Fruit fly (Drosophila melanogaster) whole organism: ENCODE results near the gene Rcd7.

Experiments
- CG8478 ChIP-seq: fragments of >200 bp; optimal IDR thresholded peaks from 2 replicates; lab custom pipeline; 2018; ENCODE audit warnings: inconsistent platforms
- Dll ChIP-seq: fragments of >200 bp; optimal IDR thresholded peaks from 2 replicates; lab custom pipeline; 2017
- EcR ChIP-seq, 2 experiments: fragments of >200 bp; optimal IDR thresholded peaks; 2 replicates each; lab custom pipeline; 2017; ENCODE audit warnings: missing biosample characterization in 2 of 2, missing genetic modification characterization in 2 of 2, missing genetic modification reagents in 2 of 2
- pan ChIP-seq: fragments of >200 bp; optimal IDR thresholded peaks from 2 replicates; lab custom pipeline; 2017
- psq ChIP-seq: fragments of >200 bp; optimal IDR thresholded peaks from 2 replicates; lab custom pipeline; 2017
- usp ChIP-seq: fragments of >200 bp; optimal IDR thresholded peaks from 2 replicates; lab custom pipeline; 2017; ENCODE audit warnings: missing biosample characterization, missing genetic modification characterization, mixed read lengths

Gene Rcd7

dm6 chr3L:19575650-19576049 is 30.7 kb downstream of the Rcd7 start:
- no peak for TF ChIP-seq usp (GFP tag; lab: Kevin White, UChicago)
- no peak for TF ChIP-seq Dll
- TF ChIP-seq CG8478 = no peak
- TF ChIP-seq pan (lab: Kevin White, UChicago) = no peak

DNA sequence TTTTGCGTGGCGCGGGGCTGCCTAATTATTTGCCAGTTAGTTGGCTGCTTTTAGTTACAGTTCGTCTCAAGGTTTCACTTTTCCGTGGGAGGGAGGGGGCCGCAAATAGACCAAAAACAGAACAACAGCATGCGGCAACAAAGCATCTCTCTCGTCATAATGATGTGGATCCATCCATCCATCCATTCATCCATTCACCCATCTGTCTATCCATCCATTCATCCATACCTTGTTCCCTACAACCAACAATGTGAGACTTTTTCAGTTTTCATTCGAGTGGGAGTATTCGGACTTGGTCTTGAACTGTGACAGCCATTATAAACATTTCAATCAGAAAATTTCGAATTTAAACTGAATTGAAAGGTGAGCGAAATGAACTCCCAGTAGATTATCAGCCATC is 34.4 kb downstream of the Rcd7 start:
- no peak for TF ChIP-seq pan (lab: Kevin White, UChicago)
- TF ChIP-seq Dll = no peak
- TF ChIP-seq psq (lab: Kevin White, UChicago) = no peak
- TF ChIP-seq usp (GFP tag; lab: Kevin White, UChicago) = no peak
- TF ChIP-seq EcR (GFP tag; optimal IDR thresholded peaks at IDR 0.05; lab: Kevin White, UChicago) = no peak
- TF ChIP-seq CG8478 = no peak

- TF ChIP-seq usp (GFP tag; lab: Kevin White, UChicago) = no peak
- TF ChIP-seq pan (lab: Kevin White, UChicago) = no peak
- no peak for TF ChIP-seq EcR (GFP tag; optimal IDR thresholded peaks at IDR 0.05; lab: Kevin White, UChicago)
- no peak for TF ChIP-seq psq (lab: Kevin White, UChicago)
- TF ChIP-seq CG8478 = no peak
- no peak for TF ChIP-seq Dll
Measured at dm6 chr3L:19580709-19581227, 35.9 kb downstream of the Rcd7 start.

DNA sequence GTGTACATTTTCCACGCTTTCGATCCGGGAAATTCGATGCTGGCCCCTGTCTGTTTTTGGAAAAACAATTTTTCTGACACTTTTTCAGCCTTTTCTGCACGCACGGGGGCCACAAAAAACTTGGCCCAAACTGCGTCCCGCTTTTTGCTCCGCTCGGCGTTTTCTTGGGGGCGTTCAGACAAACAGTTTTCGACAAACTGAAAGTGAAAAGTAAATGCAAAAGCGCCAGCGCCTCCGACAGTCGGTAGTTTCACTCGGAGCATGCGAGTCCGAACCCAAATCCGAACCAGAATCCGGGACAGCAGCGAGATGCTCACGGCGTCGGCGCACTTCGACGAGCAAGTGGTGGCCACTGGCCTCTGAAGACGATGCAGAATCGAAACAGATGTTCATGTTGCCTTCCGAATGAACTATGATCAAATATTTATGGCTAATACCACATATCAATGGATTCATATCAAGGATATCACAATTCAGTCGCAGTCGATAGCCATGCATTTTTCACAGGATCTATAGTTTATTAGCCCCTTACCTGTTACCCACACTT is 39.5 kb downstream of the Rcd7 start, which contains the start of gene Shal:
TSS of gene Shal (minus strand) at position 200 of the 547 bp plus-strand sequence.
- TF ChIP-seq Dll (no peak), pan (lab: Kevin White, UChicago) (no peak), usp (GFP tag; lab: Kevin White, UChicago) (no peak), CG8478 (no peak), EcR (GFP tag; optimal IDR thresholded peaks at IDR 0.05; lab: Kevin White, UChicago) (no peak), psq (lab: Kevin White, UChicago) (no peak)

DNA sequence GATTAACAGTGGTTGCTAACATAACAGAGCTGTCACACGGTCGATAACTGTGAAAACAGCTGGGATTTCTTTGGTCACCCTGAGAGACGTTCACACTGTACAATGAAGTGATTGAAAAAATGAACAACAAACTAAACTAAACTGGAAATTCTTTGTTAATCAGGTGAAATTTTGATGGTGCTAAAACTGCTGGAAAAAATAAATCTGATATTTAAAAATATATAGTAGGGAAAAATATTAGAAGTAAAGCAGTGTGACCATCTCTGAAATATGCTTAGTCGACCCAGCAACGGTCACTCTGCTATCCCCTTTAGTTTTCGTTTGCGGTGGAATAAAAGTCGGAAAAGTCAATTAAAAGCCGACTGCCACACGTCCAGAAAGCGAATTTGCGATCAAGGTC is 41.1 kb downstream of the Rcd7 start, which contains the start of the genes CG9231 and CG9330:
TSS of gene CG9231 (minus strand) at position 25 of the 400 bp plus-strand sequence.
TSS of gene CG9330 (plus strand) at position 275 of the 400 bp plus-strand sequence.
- TF ChIP-seq EcR (GFP tag; optimal IDR thresholded peaks at IDR 0.05; lab: Kevin White, UChicago) (no peak), CG8478 (no peak), pan (lab: Kevin White, UChicago) (no peak), psq (lab: Kevin White, UChicago) (no peak), Dll (no peak), usp (GFP tag; lab: Kevin White, UChicago) (no peak)

- no peak for TF ChIP-seq usp (GFP tag; lab: Kevin White, UChicago)
- no peak for TF ChIP-seq EcR (GFP tag; optimal IDR thresholded peaks at IDR 0.05; lab: Kevin White, UChicago)
- no peak for TF ChIP-seq psq (lab: Kevin White, UChicago)
Measured at dm6 chr3L:19590422-19590821, 45.5 kb downstream of the Rcd7 start, which contains the start of gene CG14100. Gene CG14100 (minus strand): TSS chr3L:19590524.
